Worm (Caenorhabditis elegans): Measurements from ENCODE around the gene C36C5.12.

DNA sequence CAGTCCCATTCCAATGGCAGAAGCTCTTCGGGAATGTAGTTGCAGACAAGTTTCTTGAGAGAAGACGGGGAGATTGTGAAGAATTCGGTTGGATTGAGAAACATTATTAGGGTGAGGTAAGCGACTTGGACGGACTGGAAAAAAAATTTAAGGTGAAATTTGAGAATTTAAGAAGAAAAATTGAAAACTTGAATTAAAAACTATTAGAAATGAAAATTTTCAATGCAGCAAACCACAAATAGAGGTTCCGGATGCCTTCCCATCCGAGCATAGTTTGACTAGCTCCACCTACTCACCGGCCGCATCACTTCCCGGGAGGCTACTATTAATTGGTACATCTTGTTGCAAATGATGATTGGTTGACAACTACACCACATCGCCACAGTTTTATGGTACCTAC is 45.4 kb downstream of the C36C5.12 start, which contains the start of gene Y73C8C.8:
- no peak for TF ChIP-seq aly-2 (tag; optimal IDR thresholded peaks at IDR 0.05)
- no peak for TF ChIP-seq ztf-11 (tag; optimal IDR thresholded peaks at IDR 0.05)
- no peak for TF ChIP-seq nhr-77 (tag; optimal IDR thresholded peaks at IDR 0.05)
- no peak for TF ChIP-seq alr-1 (tag; optimal IDR thresholded peaks at IDR 0.05)
- no peak for TF ChIP-seq nhr-11 (tag; optimal IDR thresholded peaks at IDR 0.05)
- no peak for TF ChIP-seq peb-1 (tag; optimal IDR thresholded peaks at IDR 0.05)
- TF ChIP-seq ama-1 (optimal IDR thresholded peaks at IDR 0.05), result no peak
- TF ChIP-seq fos-1 (tag; optimal IDR thresholded peaks at IDR 0.05), result no peak
- no peak for TF ChIP-seq lin-11 (tag; optimal IDR thresholded peaks at IDR 0.05)

Measured in whole organism, L2 larva.